Worm (Caenorhabditis elegans) whole organism, L3 larva: ENCODE results near the gene T04C10.3.

Source experiments
- R02D3.7 ChIP-seq: fragments of 150-350 bp; optimal IDR thresholded peaks from 2 replicates; lab custom pipeline; 2014; ENCODE audit warnings: missing biosample characterization, missing genetic modification characterization
- ZK546.5 ChIP-seq: sonication (generic microtip); optimal IDR thresholded peaks from 2 replicates; lab custom pipeline; 2017; ENCODE audit warnings: missing biosample characterization, missing genetic modification characterization
- aly-2 ChIP-seq: fragments of 150-350 bp; optimal IDR thresholded peaks from 2 replicates; lab custom pipeline; 2014; ENCODE audit warnings: missing biosample characterization, missing genetic modification characterization
- ama-1 ChIP-seq: fragments of 150-350 bp; optimal IDR thresholded peaks from 2 replicates; lab custom pipeline; 2018
- ceh-16 ChIP-seq: sonication (generic microtip); optimal IDR thresholded peaks from 2 replicates; lab custom pipeline; 2017; ENCODE audit warnings: missing biosample characterization, missing genetic modification characterization
- ceh-28 ChIP-seq: fragments of 150-350 bp; optimal IDR thresholded peaks from 2 replicates; lab custom pipeline; 2014; ENCODE audit warnings: missing biosample characterization, missing genetic modification reagents, missing genetic modification characterization
- ceh-9 ChIP-seq: sonication (generic microtip); optimal IDR thresholded peaks from 2 replicates; lab custom pipeline; 2018; ENCODE audit warnings: missing biosample characterization, missing genetic modification characterization
- egl-27 ChIP-seq: sonication (generic microtip); optimal IDR thresholded peaks from 4 replicates; lab custom pipeline; 2017; ENCODE audit warnings: missing biosample characterization, missing genetic modification reagents, missing genetic modification characterization
- egl-5 ChIP-seq: fragments of 150-350 bp; optimal IDR thresholded peaks from 2 replicates; lab custom pipeline; 2017; ENCODE audit warnings: missing biosample characterization, missing genetic modification reagents, missing genetic modification characterization, inconsistent platforms
- elt-1 ChIP-seq: fragments of 150-350 bp; optimal IDR thresholded peaks from 2 replicates; lab custom pipeline; 2014; ENCODE audit warnings: missing biosample characterization, missing genetic modification characterization
- elt-2 ChIP-seq: sonication (generic microtip); optimal IDR thresholded peaks from 2 replicates; lab custom pipeline; 2016; ENCODE audit warnings: missing genetic modification reagents, mild to moderate bottlenecking, missing genetic modification characterization, missing compliant biosample characterization
- elt-3 ChIP-seq, 3 experiments: fragments of 150-350 bp in 1 of 3; sonication (generic microtip) in 2 of 3; optimal IDR thresholded peaks; 2 replicates in 2 of 3; 4 replicates in 1 of 3; lab custom pipeline; 2014 to 2017; ENCODE audit warnings: missing biosample characterization in 3 of 3, missing genetic modification characterization in 3 of 3
- eor-1 ChIP-seq, 2 experiments: fragments of 150-350 bp; optimal IDR thresholded peaks; 2 replicates each; lab custom pipeline; 2014 to 2018; ENCODE audit warnings: missing biosample characterization in 2 of 2, missing genetic modification characterization in 2 of 2
- fkh-10 ChIP-seq: sonication (generic microtip); optimal IDR thresholded peaks from 2 replicates; lab custom pipeline; 2017; ENCODE audit warnings: missing biosample characterization, missing genetic modification reagents, missing genetic modification characterization
- fos-1 ChIP-seq: fragments of 150-350 bp; optimal IDR thresholded peaks from 2 replicates; lab custom pipeline; 2014; ENCODE audit warnings: missing biosample characterization, missing genetic modification characterization
- jun-1 ChIP-seq: fragments of 150-350 bp; optimal IDR thresholded peaks from 2 replicates; lab custom pipeline; 2014; ENCODE audit warnings: missing biosample characterization, missing genetic modification reagents, missing genetic modification characterization
- lin-39 ChIP-seq: fragments of 150-350 bp; optimal IDR thresholded peaks from 2 replicates; lab custom pipeline; 2018; ENCODE audit warnings: missing biosample characterization, missing genetic modification reagents, missing genetic modification characterization
- lsy-12 ChIP-seq: sonication (generic microtip); optimal IDR thresholded peaks from 2 replicates; lab custom pipeline; 2016; ENCODE audit warnings: mild to moderate bottlenecking, missing genetic modification characterization, missing compliant biosample characterization
- mdl-1 ChIP-seq: fragments of 150-350 bp; optimal IDR thresholded peaks from 2 replicates; lab custom pipeline; 2014; ENCODE audit warnings: missing biosample characterization, missing genetic modification characterization
- mml-1 ChIP-seq: fragments of 150-350 bp; sonication (generic microtip); optimal IDR thresholded peaks from 3 replicates; lab custom pipeline; 2014; ENCODE audit warnings: missing biosample characterization, missing genetic modification characterization
- nfya-1 ChIP-seq: sonication (generic microtip); optimal IDR thresholded peaks from 2 replicates; lab custom pipeline; 2017; ENCODE audit warnings: missing genetic modification characterization, mild to moderate bottlenecking, missing compliant biosample characterization, antibody characterized with exemption, moderate library complexity; ENCODE audit not compliant: insufficient read depth
- nhr-11 ChIP-seq: fragments of 150-350 bp; optimal IDR thresholded peaks from 2 replicates; lab custom pipeline; 2014; ENCODE audit warnings: missing biosample characterization, missing genetic modification characterization
- nhr-12 ChIP-seq: fragments of 150-350 bp; optimal IDR thresholded peaks from 2 replicates; lab custom pipeline; 2014; ENCODE audit warnings: missing biosample characterization, missing genetic modification characterization
- nhr-23 ChIP-seq: fragments of 150-350 bp; optimal IDR thresholded peaks from 2 replicates; lab custom pipeline; 2014; ENCODE audit warnings: missing biosample characterization, missing genetic modification reagents, missing genetic modification characterization
- nhr-25 ChIP-seq: sonication (generic microtip); optimal IDR thresholded peaks from 2 replicates; lab custom pipeline; 2017; ENCODE audit warnings: missing biosample characterization, missing genetic modification characterization
- nhr-28 ChIP-seq: fragments of 150-350 bp; optimal IDR thresholded peaks from 2 replicates; lab custom pipeline; 2014; ENCODE audit warnings: missing biosample characterization, missing genetic modification characterization
- nhr-43 ChIP-seq: sonication (generic microtip); optimal IDR thresholded peaks from 2 replicates; lab custom pipeline; 2016; ENCODE audit warnings: mild to moderate bottlenecking, missing genetic modification characterization, missing compliant biosample characterization; ENCODE audit not compliant: poor library complexity, severe bottlenecking
- nhr-76 ChIP-seq: fragments of 150-350 bp; sonication (generic microtip); optimal IDR thresholded peaks from 5 replicates; lab custom pipeline; 2014; ENCODE audit warnings: missing biosample characterization, missing genetic modification characterization
- nhr-77 ChIP-seq: fragments of 150-350 bp; optimal IDR thresholded peaks from 2 replicates; lab custom pipeline; 2014; ENCODE audit warnings: missing biosample characterization, missing genetic modification characterization
- pha-4 ChIP-seq: fragments of 150-350 bp; optimal IDR thresholded peaks from 2 replicates; lab custom pipeline; 2014; ENCODE audit warnings: missing biosample characterization, missing genetic modification reagents, missing genetic modification characterization
- pqm-1 ChIP-seq: fragments of 150-350 bp; optimal IDR thresholded peaks from 2 replicates; lab custom pipeline; 2017; ENCODE audit warnings: missing biosample characterization, missing genetic modification characterization, inconsistent platforms
- sea-2 ChIP-seq: fragments of 150-350 bp; sonication (generic microtip); optimal IDR thresholded peaks from 4 replicates; lab custom pipeline; 2014; ENCODE audit warnings: missing biosample characterization, missing genetic modification reagents, missing genetic modification characterization
- snpc-4 ChIP-seq: fragments of 150-350 bp; optimal IDR thresholded peaks from 2 replicates; lab custom pipeline; 2014; ENCODE audit warnings: missing biosample characterization, missing genetic modification characterization
- tbx-2 ChIP-seq: sonication (generic microtip); optimal IDR thresholded peaks from 2 replicates; lab custom pipeline; 2016; ENCODE audit warnings: mild to moderate bottlenecking, missing genetic modification characterization, missing compliant biosample characterization
- unc-39 ChIP-seq: sonication (generic microtip); optimal IDR thresholded peaks from 4 replicates; lab custom pipeline; 2017; ENCODE audit warnings: missing biosample characterization, missing genetic modification characterization
- unc-62 ChIP-seq: fragments of 150-350 bp; sonication (generic microtip); optimal IDR thresholded peaks from 4 replicates; lab custom pipeline; 2014; ENCODE audit warnings: missing biosample characterization, missing genetic modification reagents, missing genetic modification characterization
- zag-1 ChIP-seq: fragments of 150-350 bp; optimal IDR thresholded peaks from 2 replicates; lab custom pipeline; 2014; ENCODE audit warnings: missing biosample characterization, missing genetic modification characterization
- ztf-11 ChIP-seq: fragments of 150-350 bp; optimal IDR thresholded peaks from 2 replicates; lab custom pipeline; 2014; ENCODE audit warnings: missing biosample characterization, missing genetic modification characterization
- ztf-4 ChIP-seq: fragments of 150-350 bp; optimal IDR thresholded peaks from 2 replicates; lab custom pipeline; 2014; ENCODE audit warnings: missing biosample characterization, missing genetic modification characterization

Gene T04C10.3

DNA sequence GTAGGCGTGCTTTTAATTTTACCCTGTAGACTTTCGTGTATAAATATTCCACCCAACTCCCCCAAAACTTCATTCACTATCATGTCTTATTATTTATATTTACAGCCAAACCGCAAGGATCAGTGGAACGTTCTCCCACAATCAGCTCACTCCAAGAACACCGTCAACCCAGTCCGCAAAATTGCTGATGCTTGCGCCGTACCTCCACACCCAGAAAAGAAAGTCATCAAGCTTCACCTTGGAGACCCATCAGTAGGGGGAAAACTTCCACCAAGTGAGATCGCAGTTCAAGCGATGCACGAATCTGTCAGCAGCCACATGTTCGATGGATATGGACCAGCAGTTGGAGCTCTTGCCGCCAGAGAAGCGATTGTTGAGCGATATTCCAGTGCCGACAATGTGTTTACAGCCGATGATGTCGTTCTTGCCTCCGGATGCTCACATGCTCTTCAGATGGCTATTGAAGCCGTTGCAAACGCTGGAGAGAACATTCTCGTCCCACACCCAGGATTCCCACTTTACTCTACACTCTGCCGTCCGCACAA is 20.9 kb upstream of the T04C10.3 start:
- TF ChIP-seq egl-27 (tag; lab: Kevin White, UChicago) = no peak
- TF ChIP-seq eor-1 (tag; optimal IDR thresholded peaks at IDR 0.05; lab: Kevin White, UChicago) = no peak
- TF ChIP-seq mml-1 (tag; lab: Kevin White, UChicago) = no peak
- TF ChIP-seq fkh-10 = no peak
- no peak for TF ChIP-seq pqm-1
- TF ChIP-seq nhr-11 (tag; lab: Kevin White, UChicago) = no peak
- TF ChIP-seq ama-1 (lab: Kevin White, UChicago) = peak; percentile 64
- TF ChIP-seq nhr-43 (tag; lab: Kevin White, UChicago) = peak; percentile 52
- no peak for TF ChIP-seq fos-1
- TF ChIP-seq nfya-1 (tag; lab: Kevin White, UChicago) = peak; percentile 13
- no peak for TF ChIP-seq lin-39 (tag; lab: Kevin White, UChicago)
- no peak for TF ChIP-seq zag-1 (tag; lab: Kevin White, UChicago)
- no peak for TF ChIP-seq snpc-4 (tag; lab: Kevin White, UChicago)
- no peak for TF ChIP-seq ceh-28 (tag; lab: Kevin White, UChicago)
- no peak for TF ChIP-seq sea-2 (GFP tag; lab: Kevin White, UChicago)
- no peak for TF ChIP-seq ceh-16 (tag; lab: Kevin White, UChicago)
- no peak for TF ChIP-seq ztf-11
- TF ChIP-seq nhr-12 (tag; lab: Kevin White, UChicago) = no peak
- no peak for TF ChIP-seq lsy-12 (tag; lab: Kevin White, UChicago)
- no peak for TF ChIP-seq ztf-4 (tag; lab: Kevin White, UChicago)
- TF ChIP-seq nhr-76 (tag; lab: Kevin White, UChicago) = no peak
- no peak for TF ChIP-seq elt-2
- no peak for TF ChIP-seq elt-3 (tag; optimal IDR thresholded peaks at IDR 0.05; lab: Kevin White, UChicago)
- no peak for TF ChIP-seq ceh-9 (tag; lab: Kevin White, UChicago)
- no peak for TF ChIP-seq tbx-2

DNA sequence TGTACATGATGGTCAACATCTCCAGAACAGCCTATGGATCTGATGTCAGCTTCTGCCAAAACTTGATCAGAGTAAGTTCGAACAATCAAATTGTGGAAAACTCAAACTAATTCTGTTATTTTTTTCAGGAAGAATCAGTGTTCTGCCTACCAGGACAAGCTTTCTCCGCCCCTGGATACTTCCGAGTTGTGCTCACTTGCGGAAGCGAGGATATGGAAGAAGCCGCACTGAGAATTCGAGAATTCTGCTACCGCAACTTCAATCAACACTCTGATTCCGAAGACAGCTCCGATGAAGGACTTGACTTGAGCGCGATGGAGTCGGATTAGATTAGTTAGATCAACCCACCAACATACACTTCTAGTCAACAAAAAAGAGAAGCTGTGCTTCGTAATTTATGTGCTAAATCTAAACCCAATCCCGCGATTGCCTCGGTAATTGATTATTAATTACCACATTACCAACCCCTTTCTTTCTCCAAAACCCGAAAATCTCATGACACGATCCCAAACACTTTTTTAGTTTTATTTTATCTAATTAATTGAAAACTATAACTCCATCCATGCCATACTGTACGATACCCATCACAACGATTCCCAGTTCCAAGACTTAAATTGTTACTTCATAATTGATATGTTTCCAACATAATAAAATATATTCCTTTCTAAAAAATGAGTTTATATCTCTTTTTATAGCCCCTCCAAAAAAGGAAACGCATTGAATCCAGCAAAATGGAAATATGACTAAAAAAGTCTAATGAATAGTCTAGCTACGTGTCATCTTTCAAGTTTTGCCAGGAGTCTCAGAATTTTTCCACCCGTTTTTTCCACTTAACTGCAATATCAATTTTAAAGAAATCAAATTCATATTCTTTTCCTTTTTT is 19.6 kb upstream of the T04C10.3 start:
- no peak for TF ChIP-seq ceh-9 (tag; lab: Kevin White, UChicago)
- TF ChIP-seq nhr-23 = peak; percentile 1
- no peak for TF ChIP-seq ztf-11
- peak; percentile 52 for TF ChIP-seq nhr-43 (tag; lab: Kevin White, UChicago)
- TF ChIP-seq elt-1 (tag; lab: Kevin White, UChicago) = no peak
- no peak for TF ChIP-seq mdl-1 (tag; lab: Kevin White, UChicago)
- TF ChIP-seq pha-4 (tag; lab: Kevin White, UChicago) = no peak
- TF ChIP-seq nhr-28 (tag; lab: Kevin White, UChicago) = no peak
- peak; percentile 1 for TF ChIP-seq nhr-25 (tag; lab: Kevin White, UChicago)
- no peak for TF ChIP-seq R02D3.7 (tag; lab: Kevin White, UChicago)
- TF ChIP-seq nhr-12 (tag; lab: Kevin White, UChicago) = no peak
- no peak for TF ChIP-seq nhr-76 (tag; lab: Kevin White, UChicago)
- TF ChIP-seq aly-2 (tag; lab: Kevin White, UChicago) = no peak
- TF ChIP-seq ZK546.5 (tag; lab: Kevin White, UChicago) = no peak
- TF ChIP-seq mml-1 (tag; lab: Kevin White, UChicago) = no peak
- TF ChIP-seq jun-1 (tag; lab: Kevin White, UChicago) = no peak
- no peak for TF ChIP-seq nfya-1 (tag; lab: Kevin White, UChicago)
- no peak for TF ChIP-seq unc-39 (tag; lab: Kevin White, UChicago)
- no peak for TF ChIP-seq snpc-4 (tag; lab: Kevin White, UChicago)
- no peak for TF ChIP-seq unc-62 (GFP tag; lab: Kevin White, UChicago)
- TF ChIP-seq fos-1 = no peak
- TF ChIP-seq fkh-10 = no peak
- TF ChIP-seq ceh-16 (tag; lab: Kevin White, UChicago) = no peak
- no peak for TF ChIP-seq egl-5 (tag; lab: Kevin White, UChicago)
- no peak for TF ChIP-seq nhr-77 (tag; lab: Kevin White, UChicago)
- TF ChIP-seq ztf-4 (tag; lab: Kevin White, UChicago) = no peak
- peak; percentile 85 for TF ChIP-seq ama-1 (lab: Kevin White, UChicago)
